Worm (Caenorhabditis elegans): Measurements from ENCODE around the gene K06B9.6.

DNA sequence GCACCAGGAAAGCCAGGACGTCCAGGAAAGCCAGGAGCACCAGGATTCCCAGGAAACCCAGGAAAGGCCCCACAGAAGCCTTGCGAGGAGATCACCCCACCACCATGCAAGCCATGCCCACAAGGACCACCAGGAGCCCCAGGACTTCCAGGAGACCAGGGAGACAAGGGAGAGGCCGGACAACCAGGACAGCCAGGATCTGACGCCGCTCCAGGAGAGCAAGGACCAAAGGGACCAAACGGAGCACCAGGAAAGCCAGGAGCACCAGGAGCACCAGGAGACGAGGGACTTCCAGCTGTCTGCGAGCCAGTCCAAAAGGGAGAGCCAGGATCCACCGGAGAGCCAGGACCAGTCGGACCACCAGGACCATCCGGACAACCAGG, 39.4 kb upstream of the K06B9.6 start:
- no peak for TF ChIP-seq F49E8.2 (tag; optimal IDR thresholded peaks at IDR 0.05; ENCODE audit: borderline replicate concordance)
- TF ChIP-seq pqm-1 (tag; optimal IDR thresholded peaks at IDR 0.05), result no peak
- TF ChIP-seq nhr-25 (tag; optimal IDR thresholded peaks at IDR 0.05; ENCODE audit: borderline replicate concordance, insufficient read depth), result no peak
- TF ChIP-seq pha-4 (GFP tag; IDR thresholded peaks at IDR 0.05), result no peak
- no peak for TF ChIP-seq pha-4 (tag; optimal IDR thresholded peaks at IDR 0.05)
- no peak for TF ChIP-seq hlh-30 (tag; optimal IDR thresholded peaks at IDR 0.05; ENCODE audit: insufficient read depth)
- TF ChIP-seq F26F4.8 (GFP tag; conservative IDR thresholded peaks at IDR 0.05), result no peak
- no peak for TF ChIP-seq nhr-237 (tag; optimal IDR thresholded peaks at IDR 0.05)
